Fruit fly (Drosophila melanogaster) whole organism, embryonic: ENCODE data around the gene gl.

Experiments
- Adf1 ChIP-seq: fragments of 200-800 bp; sonication (Bioruptor generic); IDR thresholded peaks from 2 replicates; pipeline ENCODE4 v1.3.6; 2022; ENCODE audit warnings: missing biosample characterization, missing genetic modification characterization
- Aef1 ChIP-seq: fragments of 200-800 bp; sonication (Bioruptor generic); IDR thresholded peaks from 3 replicates; pipeline ENCODE4 v1.3.6; 2022; ENCODE audit warnings: missing biosample characterization, missing genetic modification characterization
- Atf3 ChIP-seq: fragments of 200-800 bp; sonication (Bioruptor generic); optimal IDR thresholded peaks from 3 replicates; lab custom pipeline; 2016; ENCODE audit warnings: missing biosample characterization, missing genetic modification characterization
- CG10431 ChIP-seq: fragments of 200-800 bp; sonication (Bioruptor generic); optimal IDR thresholded peaks from 3 replicates; lab custom pipeline; 2018; ENCODE audit warnings: missing biosample characterization, mild to moderate bottlenecking, missing genetic modification characterization
- CG12219 ChIP-seq: fragments of 200-800 bp; sonication (Bioruptor generic); optimal IDR thresholded peaks from 3 replicates; lab custom pipeline; 2018; ENCODE audit warnings: missing biosample characterization, mild to moderate bottlenecking, missing genetic modification characterization
- CG12769 ChIP-seq: fragments of 200-800 bp; sonication (Bioruptor generic); optimal IDR thresholded peaks from 2 replicates; lab custom pipeline; 2019; ENCODE audit warnings: missing biosample characterization, mild to moderate bottlenecking, missing genetic modification characterization, moderate library complexity
- CG15479 ChIP-seq: fragments of 200-800 bp; sonication (Bioruptor generic); optimal IDR thresholded peaks from 3 replicates; lab custom pipeline; 2019; ENCODE audit warnings: missing biosample characterization, mild to moderate bottlenecking, missing genetic modification characterization, moderate library complexity
- CG2712 ChIP-seq: fragments of 200-800 bp; optimal IDR thresholded peaks from 3 replicates; lab custom pipeline; 2019; ENCODE audit warnings: missing biosample characterization, mild to moderate bottlenecking, missing genetic modification characterization, moderate library complexity
- CG31441 ChIP-seq: fragments of 200-800 bp; sonication (Bioruptor generic); IDR thresholded peaks from 2 replicates; pipeline ENCODE4 v1.3.6; 2022; ENCODE audit warnings: missing biosample characterization, missing genetic modification characterization
- CG4854 ChIP-seq: fragments of 200-800 bp; sonication (Bioruptor generic); optimal IDR thresholded peaks from 2 replicates; lab custom pipeline; 2016; ENCODE audit warnings: missing biosample characterization, missing genetic modification characterization, inconsistent platforms
- CG6654 ChIP-seq: fragments of 200-800 bp; sonication (Bioruptor generic); optimal IDR thresholded peaks from 2 replicates; lab custom pipeline; 2017; ENCODE audit warnings: missing biosample characterization, mild to moderate bottlenecking, missing genetic modification characterization
- CG7745 ChIP-seq: fragments of 200-800 bp; sonication (Bioruptor generic); optimal IDR thresholded peaks from 2 replicates; lab custom pipeline; 2018; ENCODE audit warnings: missing biosample characterization, mild to moderate bottlenecking, missing genetic modification characterization, moderate library complexity
- CG7963 ChIP-seq: fragments of 200-800 bp; sonication (Bioruptor generic); IDR thresholded peaks from 3 replicates; pipeline ENCODE4 v1.3.6; 2022; ENCODE audit warnings: missing biosample characterization, missing genetic modification characterization; ENCODE audit not compliant: partially characterized antibody
- CG8388 ChIP-seq: fragments of 200-800 bp; sonication (Bioruptor generic); optimal IDR thresholded peaks from 2 replicates; lab custom pipeline; 2019; ENCODE audit warnings: missing biosample characterization, mild to moderate bottlenecking, missing genetic modification characterization, moderate library complexity
- Dp ChIP-seq: fragments of 200-800 bp; sonication (Bioruptor generic); optimal IDR thresholded peaks from 2 replicates; lab custom pipeline; 2018; ENCODE audit warnings: missing biosample characterization, mild to moderate bottlenecking, missing genetic modification characterization, moderate library complexity
- E2f2 ChIP-seq: fragments of 200-800 bp; sonication (Bioruptor generic); IDR thresholded peaks from 2 replicates; pipeline ENCODE4 v1.3.6; 2022; ENCODE audit warnings: missing biosample characterization, missing genetic modification characterization
- Hey ChIP-seq: fragments of 200-800 bp; sonication (Bioruptor generic); optimal IDR thresholded peaks from 3 replicates; lab custom pipeline; 2018; ENCODE audit warnings: missing biosample characterization, mild to moderate bottlenecking, missing genetic modification characterization
- Kr ChIP-seq: fragments of 200-800 bp; sonication (Bioruptor generic); optimal IDR thresholded peaks from 2 replicates; lab custom pipeline; 2017; ENCODE audit warnings: missing biosample characterization, mild to moderate bottlenecking, missing genetic modification characterization
- Med ChIP-seq: fragments of 200-800 bp; sonication (Bioruptor generic); peaks from one replicate; lab custom pipeline; 2016; ENCODE audit warnings: missing biosample characterization, missing genetic modification characterization, mild to moderate bottlenecking, inconsistent platforms, moderate library complexity
- Mes4 ChIP-seq: fragments of 200-800 bp; sonication (Bioruptor generic); optimal IDR thresholded peaks from 2 replicates; lab custom pipeline; 2016; ENCODE audit warnings: missing biosample characterization, missing genetic modification characterization
- Optix ChIP-seq: fragments of 200-800 bp; sonication (Bioruptor generic); IDR thresholded peaks from 3 replicates; pipeline ENCODE4 v1.3.6; 2022; ENCODE audit warnings: missing biosample characterization, missing genetic modification characterization
- Pdp1 ChIP-seq, 2 experiments: fragments of 200-800 bp; sonication (Bioruptor generic); optimal IDR thresholded peaks; 3 replicates each; lab custom pipeline; 2016; ENCODE audit warnings: missing biosample characterization in 2 of 2, missing genetic modification characterization in 2 of 2, mild to moderate bottlenecking in 1 of 2, moderate library complexity in 1 of 2
- Ptx1 ChIP-seq: fragments of 200-800 bp; sonication (Bioruptor generic); IDR thresholded peaks from 2 replicates; pipeline ENCODE4 v1.3.6; 2022; ENCODE audit warnings: missing biosample characterization, missing genetic modification characterization
- Scr ChIP-seq: fragments of 200-800 bp; sonication (Bioruptor generic); IDR thresholded peaks from 2 replicates; pipeline ENCODE4 v1.3.6; 2022; ENCODE audit warnings: missing biosample characterization, missing genetic modification characterization; ENCODE audit not compliant: partially characterized antibody
- TFAM ChIP-seq: fragments of 200-800 bp; sonication (Bioruptor generic); optimal IDR thresholded peaks from 2 replicates; lab custom pipeline; 2017; ENCODE audit warnings: missing biosample characterization, missing genetic modification characterization, inconsistent platforms
- Xbp1 ChIP-seq: fragments of 200-800 bp; sonication (Bioruptor generic); optimal IDR thresholded peaks from 3 replicates; lab custom pipeline; 2016; ENCODE audit warnings: missing biosample characterization, mild to moderate bottlenecking, missing genetic modification characterization
- amos ChIP-seq: fragments of 200-800 bp; sonication (Bioruptor generic); IDR thresholded peaks from 2 replicates; pipeline ENCODE4 v1.3.6; 2022; ENCODE audit warnings: missing biosample characterization, missing genetic modification characterization; ENCODE audit not compliant: partially characterized antibody
- ase ChIP-seq: fragments of 200-800 bp; sonication (Bioruptor generic); IDR thresholded peaks from 3 replicates; pipeline ENCODE4 v1.3.6; 2022; ENCODE audit warnings: missing biosample characterization, missing genetic modification characterization
- ato ChIP-seq: fragments of 200-800 bp; sonication (Bioruptor generic); IDR thresholded peaks from 2 replicates; pipeline ENCODE4 v1.3.6; 2022; ENCODE audit warnings: missing biosample characterization, missing genetic modification characterization; ENCODE audit not compliant: partially characterized antibody
- cad ChIP-seq: fragments of >200 bp; optimal IDR thresholded peaks from 2 replicates; lab custom pipeline; 2017; ENCODE audit warnings: missing biosample characterization, missing genetic modification characterization
- ewg ChIP-seq: fragments of 200-800 bp; sonication (Bioruptor generic); optimal IDR thresholded peaks from 3 replicates; lab custom pipeline; 2017; ENCODE audit warnings: mild to moderate bottlenecking, missing biosample characterization, missing genetic modification reagents, missing genetic modification characterization
- exex ChIP-seq: fragments of 200-800 bp; sonication (Bioruptor generic); optimal IDR thresholded peaks from 4 replicates; lab custom pipeline; 2018; ENCODE audit warnings: missing biosample characterization, mild to moderate bottlenecking, missing genetic modification characterization, moderate library complexity
- inv ChIP-seq: fragments of 200-800 bp; sonication (Bioruptor generic); IDR thresholded peaks from 2 replicates; pipeline ENCODE4 v1.3.6; 2022; ENCODE audit warnings: missing biosample characterization, missing genetic modification characterization; ENCODE audit not compliant: partially characterized antibody
- kah ChIP-seq: fragments of 200-800 bp; sonication (Bioruptor generic); optimal IDR thresholded peaks from 2 replicates; lab custom pipeline; 2018; ENCODE audit warnings: missing biosample characterization, mild to moderate bottlenecking, missing genetic modification characterization
- maf-S ChIP-seq: fragments of 200-800 bp; sonication (Bioruptor generic); optimal IDR thresholded peaks from 2 replicates; lab custom pipeline; 2016; ENCODE audit warnings: missing biosample characterization, missing genetic modification characterization
- otp ChIP-seq: fragments of 200-800 bp; sonication (Bioruptor generic); IDR thresholded peaks from 3 replicates; pipeline ENCODE4, ENCODE4 v1.3.6; 2022; ENCODE audit warnings: missing biosample characterization, missing genetic modification characterization
- pzg ChIP-seq: fragments of 200-800 bp; sonication (Bioruptor generic); optimal IDR thresholded peaks from 3 replicates; lab custom pipeline; 2018; ENCODE audit warnings: missing biosample characterization, mild to moderate bottlenecking, missing genetic modification characterization, moderate library complexity
- repo ChIP-seq: fragments of 200-800 bp; sonication (Bioruptor generic); optimal IDR thresholded peaks from 2 replicates; lab custom pipeline; 2016; ENCODE audit warnings: missing biosample characterization, missing genetic modification characterization
- schlank ChIP-seq: fragments of 200-800 bp; sonication (Bioruptor generic); optimal IDR thresholded peaks from 2 replicates; lab custom pipeline; 2018; ENCODE audit warnings: missing biosample characterization, mild to moderate bottlenecking, missing genetic modification characterization
- sqz ChIP-seq: fragments of 200-800 bp; sonication (Bioruptor generic); optimal IDR thresholded peaks from 3 replicates; lab custom pipeline; 2018; ENCODE audit warnings: missing biosample characterization, mild to moderate bottlenecking, missing genetic modification characterization
- tna ChIP-seq: fragments of 200-800 bp; sonication (Bioruptor generic); IDR thresholded peaks from 2 replicates; pipeline ENCODE4 v1.3.6; 2022; ENCODE audit warnings: missing biosample characterization, missing genetic modification characterization; ENCODE audit not compliant: partially characterized antibody
- usp ChIP-seq: fragments of >200 bp; optimal IDR thresholded peaks from 2 replicates; lab custom pipeline; 2017; ENCODE audit warnings: missing biosample characterization, missing genetic modification characterization

The gl gene

dm6 chr3R:18412279-18413214, 40.0 kb upstream of the gl start, which contains the start of gene CG31122 (continued):
- TF ChIP-seq tna (GFP tag; lab: Robert Waterston, UW), result peak; percentile 94
- peak; percentile 35; the same call in 1 of the 2 replicates for TF ChIP-seq Ptx1 (GFP tag; lab: Robert Waterston, UW)
- peak; percentile 20 for TF ChIP-seq exex
- peak; percentile 36 for TF ChIP-seq Mes4
- peak; percentile 87 for TF ChIP-seq pzg (GFP tag; lab: Kevin White, UChicago)
- TF ChIP-seq Aef1 (GFP tag; lab: Robert Waterston, UW), result no peak
- TF ChIP-seq CG6654 (GFP tag; lab: Kevin White, UChicago), result no peak
- TF ChIP-seq TFAM (GFP tag; lab: Kevin White, UChicago), result no peak
- peak; percentile 55 for TF ChIP-seq Atf3
- no peak for TF ChIP-seq repo (GFP tag; lab: Kevin White, UChicago)
- peak; percentile 36; the same call in 1 of the 2 replicates for TF ChIP-seq CG31441 (GFP tag; lab: Robert Waterston, UW)
- peak; percentile 76 for TF ChIP-seq Adf1
- TF ChIP-seq Kr (GFP tag; lab: Kevin White, UChicago), result no peak
- peak; percentile 49 for TF ChIP-seq CG2712 (tag; lab: Kevin White, UChicago)
- peak; percentile 90 for TF ChIP-seq amos (GFP tag; lab: Robert Waterston, UW)
- TF ChIP-seq CG7745, result no peak
- no peak for TF ChIP-seq cad
- TF ChIP-seq CG15479 (GFP tag; lab: Kevin White, UChicago), result peak; percentile 91
- TF ChIP-seq Scr (GFP tag; lab: Robert Waterston, UW), result peak; percentile 98
- TF ChIP-seq CG8388 (GFP tag; lab: Kevin White, UChicago), result peak; percentile 19
- no peak for TF ChIP-seq usp (GFP tag; lab: Kevin White, UChicago)
- TF ChIP-seq CG4854 (GFP tag; lab: Kevin White, UChicago), result peak; percentile 32
- TF ChIP-seq, all 482 proteins: peak for 228

- TF ChIP-seq CG12219 (GFP tag; lab: Kevin White, UChicago) (no peak), CG2712 (tag; lab: Kevin White, UChicago) (no peak), otp (GFP tag; lab: Robert Waterston, UW) (no peak), CG7963 (GFP tag; lab: Robert Waterston, UW) (0 out of 3 replicates have a peak, but pooled peaks have one; percentile 7), E2f2 (GFP tag; lab: Robert Waterston, UW) (peak; percentile 43; the same call in 1 of the 2 replicates), Med (peak; percentile 61), maf-S (GFP tag; lab: Kevin White, UChicago) (no peak), Hey (tag; lab: Kevin White, UChicago) (no peak), Dp (peak; percentile 8), CG10431 (GFP tag; lab: Kevin White, UChicago) (no peak), Optix (GFP tag; lab: Robert Waterston, UW) (no peak), inv (GFP tag; lab: Robert Waterston, UW) (no peak), ase (GFP tag; lab: Robert Waterston, UW) (0 out of 3 replicates have a peak, but pooled peaks have one; percentile 29), kah (GFP tag; lab: Kevin White, UChicago) (peak; percentile 13), ewg (no peak), sqz (GFP tag; lab: Kevin White, UChicago) (no peak), CG12769 (tag; lab: Kevin White, UChicago) (peak; percentile 62), Xbp1 (GFP tag; lab: Kevin White, UChicago) (no peak), Pdp1 (GFP tag; optimal IDR thresholded peaks at IDR 0.05; lab: Kevin White, UChicago) (peak in 1 of 2 experiments; percentile 92), ato (no peak), schlank (no peak)
- TF ChIP-seq, all 482 proteins: peak for 8
Measured at dm6 chr3R:18411205-18411749, 38.7 kb upstream of the gl start, which contains the start of gene CG10864. Gene CG10864, minus strand, starts transcription at chr3R:18411631.
